Worm (Caenorhabditis elegans) whole organism, young adult: ENCODE data around the gene B0334.20.

ENCODE experiments used
- C17E4.6 ChIP-seq: fragments of 200-800 bp; sonication (Bioruptor generic); IDR thresholded peaks from 2 replicates; pipeline ENCODE4 v1.3.6; 2022; ENCODE audit warnings: missing genetic modification reagents, missing genetic modification characterization, missing compliant biosample characterization
- F37B4.10 ChIP-seq: fragments of 200-800 bp; sonication (Bioruptor generic); IDR thresholded peaks from 2 replicates; pipeline ENCODE4 v1.3.6; 2022; ENCODE audit warnings: missing genetic modification characterization, missing compliant biosample characterization
- F49E8.2 ChIP-seq: sonication (generic microtip); optimal IDR thresholded peaks from 3 replicates; lab custom pipeline; 2017; ENCODE audit warnings: missing genetic modification characterization, mild to moderate bottlenecking, missing compliant biosample characterization, antibody characterized with exemption, moderate library complexity; ENCODE audit not compliant: insufficient read depth
- F57A8.1 ChIP-seq: fragments of 200-800 bp; sonication (Bioruptor generic); optimal IDR thresholded peaks from 2 replicates; lab custom pipeline; 2018; ENCODE audit warnings: mild to moderate bottlenecking, missing genetic modification characterization, moderate library complexity, missing compliant biosample characterization
- K11D2.4 ChIP-seq: fragments of 200-800 bp; sonication (Bioruptor generic); IDR thresholded peaks from 2 replicates; pipeline ENCODE4 v1.3.6; 2022; ENCODE audit warnings: missing genetic modification reagents, missing genetic modification characterization, missing compliant biosample characterization
- T07F8.4 ChIP-seq: sonication (generic microtip); optimal IDR thresholded peaks from 2 replicates; lab custom pipeline; 2016; ENCODE audit warnings: mild to moderate bottlenecking, missing genetic modification characterization, moderate library complexity, missing compliant biosample characterization
- Y56A3A.18 ChIP-seq: fragments of 200-800 bp; sonication (Bioruptor generic); IDR thresholded peaks from 2 replicates; pipeline ENCODE4 v1.3.6; 2022; ENCODE audit warnings: missing genetic modification reagents, missing genetic modification characterization, missing compliant biosample characterization
- Y95B8A.8 ChIP-seq: fragments of 200-800 bp; sonication (Bioruptor generic); IDR thresholded peaks from 2 replicates; pipeline ENCODE4 v1.3.6; 2022; ENCODE audit warnings: missing genetic modification reagents, missing genetic modification characterization, missing compliant biosample characterization
- ZK185.1 ChIP-seq: sonication (generic microtip); optimal IDR thresholded peaks from 2 replicates; lab custom pipeline; 2016; ENCODE audit warnings: mild to moderate bottlenecking, missing genetic modification characterization, missing compliant biosample characterization; ENCODE audit not compliant: poor library complexity, severe bottlenecking
- ama-1 ChIP-seq, 3 experiments: fragments of 150-350 bp in 1 of 3; sonication (generic microtip) in 2 of 3; optimal IDR thresholded peaks; 2 replicates each; lab custom pipeline; 2014 to 2018; ENCODE audit warnings: missing biosample characterization in 2 of 3, missing genetic modification characterization in 2 of 3, missing genetic modification reagents in 2 of 3
- aptf-3 ChIP-seq: fragments of 200-800 bp; sonication (Bioruptor generic); IDR thresholded peaks from 2 replicates; pipeline ENCODE4 v1.3.6; 2022; ENCODE audit warnings: missing genetic modification characterization, missing compliant biosample characterization
- atf-7 ChIP-seq: sonication (generic microtip); optimal IDR thresholded peaks from 2 replicates; lab custom pipeline; 2017; ENCODE audit warnings: mild to moderate bottlenecking, missing genetic modification characterization, missing compliant biosample characterization
- attf-3 ChIP-seq: fragments of 200-800 bp; sonication (Bioruptor generic); conservative IDR thresholded peaks from 2 replicates; pipeline ENCODE4 v1.3.6; 2022; ENCODE audit warnings: missing genetic modification reagents, missing genetic modification characterization, missing compliant biosample characterization
- attf-6 ChIP-seq: fragments of 200-800 bp; sonication (Bioruptor generic); IDR thresholded peaks from 2 replicates; pipeline ENCODE4 v1.3.6; 2022; ENCODE audit warnings: missing genetic modification reagents, missing genetic modification characterization, missing compliant biosample characterization
- bed-2 ChIP-seq: fragments of 200-800 bp; sonication (Bioruptor generic); IDR thresholded peaks from 2 replicates; pipeline ENCODE4 v1.3.6; 2022; ENCODE audit warnings: missing genetic modification reagents, missing genetic modification characterization, missing compliant biosample characterization
- cebp-2 ChIP-seq: fragments of 200-800 bp; sonication (Bioruptor generic); IDR thresholded peaks from 2 replicates; pipeline ENCODE4 v1.3.6; 2022; ENCODE audit warnings: missing genetic modification characterization, missing compliant biosample characterization
- ceh-79 ChIP-seq: sonication (generic microtip); optimal IDR thresholded peaks from 2 replicates; lab custom pipeline; 2017; ENCODE audit warnings: mild to moderate bottlenecking, missing genetic modification characterization, missing compliant biosample characterization
- dpff-1 ChIP-seq: sonication (generic microtip); optimal IDR thresholded peaks from 2 replicates; lab custom pipeline; 2017; ENCODE audit warnings: mild to moderate bottlenecking, missing genetic modification characterization, missing compliant biosample characterization
- efl-1 ChIP-seq: fragments of 150-350 bp; optimal IDR thresholded peaks from 2 replicates; lab custom pipeline; 2014; ENCODE audit warnings: missing biosample characterization, missing genetic modification reagents, missing genetic modification characterization
- egl-44 ChIP-seq: fragments of 200-800 bp; sonication (Bioruptor generic); IDR thresholded peaks from 2 replicates; pipeline ENCODE4 v1.3.6; 2022; ENCODE audit warnings: missing genetic modification reagents, missing genetic modification characterization, missing compliant biosample characterization
- fkh-3 ChIP-seq: sonication (generic microtip); optimal IDR thresholded peaks from 2 replicates; lab custom pipeline; 2016; ENCODE audit warnings: mild to moderate bottlenecking, missing genetic modification characterization, missing compliant biosample characterization
- hlh-26 ChIP-seq: fragments of 200-800 bp; sonication (Bioruptor generic); conservative IDR thresholded peaks from 2 replicates; pipeline ENCODE4 v1.3.6; 2022; ENCODE audit warnings: missing genetic modification reagents, missing genetic modification characterization, missing compliant biosample characterization
- hmg-1.2 ChIP-seq: fragments of 200-800 bp; sonication (Bioruptor generic); IDR thresholded peaks from 2 replicates; pipeline ENCODE4 v1.3.6; 2022; ENCODE audit warnings: missing genetic modification reagents, missing genetic modification characterization, missing compliant biosample characterization
- hmg-20 ChIP-seq: fragments of 200-800 bp; sonication (Bioruptor generic); IDR thresholded peaks from 2 replicates; pipeline ENCODE4 v1.3.6; 2022; ENCODE audit warnings: missing genetic modification reagents, missing genetic modification characterization, missing compliant biosample characterization
- hrde-1 ChIP-seq: sonication (generic microtip); optimal IDR thresholded peaks from 2 replicates; lab custom pipeline; 2016; ENCODE audit warnings: missing genetic modification characterization, mild to moderate bottlenecking, missing compliant biosample characterization, moderate library complexity, missing genotype, missing genetic modification reagents, borderline replicate concordance
- let-607 ChIP-seq, 2 experiments: fragments of 200-800 bp in 1 of 2; sonication (Bioruptor generic) in 1 of 2; sonication (generic microtip) in 1 of 2; optimal IDR thresholded peaks; 2 replicates each; lab custom pipeline; 2016 to 2018; ENCODE audit warnings: mild to moderate bottlenecking in 2 of 2, missing compliant biosample characterization in 2 of 2, missing genetic modification characterization in 2 of 2, moderate library complexity in 2 of 2, missing genotype in 1 of 2
- lin-35 ChIP-seq, 3 experiments: fragments of 150-350 bp in 2 of 3; sonication (generic microtip) in 1 of 3; optimal IDR thresholded peaks; 2 replicates each; lab custom pipeline; 2014 to 2018; ENCODE audit warnings: missing biosample characterization in 3 of 3, missing genetic modification characterization in 3 of 3, missing genetic modification reagents in 3 of 3
- lin-54 ChIP-seq: fragments of 200-800 bp; sonication (Bioruptor generic); optimal IDR thresholded peaks from 2 replicates; lab custom pipeline; 2018; ENCODE audit warnings: mild to moderate bottlenecking, missing genetic modification characterization, missing compliant biosample characterization
- madf-8 ChIP-seq: fragments of 200-800 bp; sonication (Bioruptor generic); conservative IDR thresholded peaks from 2 replicates; pipeline ENCODE4 v1.3.6; 2022; ENCODE audit warnings: missing genetic modification reagents, missing genetic modification characterization, missing compliant biosample characterization
- mel-28 ChIP-seq: sonication (generic microtip); optimal IDR thresholded peaks from 2 replicates; lab custom pipeline; 2016; ENCODE audit warnings: borderline replicate concordance, mild to moderate bottlenecking, missing genetic modification characterization, missing compliant biosample characterization
- mxl-1 ChIP-seq: sonication (generic microtip); optimal IDR thresholded peaks from 2 replicates; lab custom pipeline; 2016; ENCODE audit warnings: missing genetic modification characterization, missing compliant biosample characterization
- nhr-120 ChIP-seq: fragments of 200-800 bp; sonication (Bioruptor generic); IDR thresholded peaks from 2 replicates; pipeline ENCODE4 v1.3.6; 2022; ENCODE audit warnings: missing genetic modification characterization, missing compliant biosample characterization
- nhr-90 ChIP-seq: sonication (generic microtip); optimal IDR thresholded peaks from 2 replicates; lab custom pipeline; 2016; ENCODE audit warnings: missing genotype, mild to moderate bottlenecking, missing genetic modification characterization, missing compliant biosample characterization
- pbrm-1 ChIP-seq: fragments of 200-800 bp; sonication (Bioruptor generic); IDR thresholded peaks from 2 replicates; pipeline ENCODE4 v1.3.6; 2022; ENCODE audit warnings: missing genetic modification reagents, missing genetic modification characterization, missing compliant biosample characterization
- repo-1 ChIP-seq: sonication (generic microtip); optimal IDR thresholded peaks from 2 replicates; lab custom pipeline; 2017; ENCODE audit warnings: mild to moderate bottlenecking, missing genetic modification characterization, missing compliant biosample characterization
- rpc-1 ChIP-seq, 2 experiments: fragments of 150-350 bp in 1 of 2; sonication (generic microtip) in 1 of 2; optimal IDR thresholded peaks; 2 replicates each; lab custom pipeline; 2014 to 2018; ENCODE audit warnings: missing biosample characterization in 1 of 2, missing genetic modification characterization in 1 of 2, missing genetic modification reagents in 1 of 2, missing genotype in 1 of 2
- snpc-3.4 ChIP-seq: sonication (generic microtip); optimal IDR thresholded peaks from 2 replicates; lab custom pipeline; 2017; ENCODE audit warnings: missing genetic modification characterization, mild to moderate bottlenecking, missing compliant biosample characterization, antibody characterized with exemption, moderate library complexity, missing genotype, missing genetic modification reagents
- snpc-4 ChIP-seq, 5 experiments: fragments of 150-350 bp in 1 of 5; sonication (generic microtip) in 4 of 5; optimal IDR thresholded peaks; 2 replicates each; lab custom pipeline; 2014 to 2018; ENCODE audit warnings: missing genetic modification characterization in 5 of 5, missing biosample characterization in 3 of 5, antibody characterized with exemption in 2 of 5, mild to moderate bottlenecking in 2 of 5, missing compliant biosample characterization in 2 of 5, missing genotype in 2 of 5, moderate library complexity in 2 of 5, missing genetic modification reagents in 1 of 5
- sptf-2 ChIP-seq: fragments of 200-800 bp; sonication (Bioruptor generic); optimal IDR thresholded peaks from 2 replicates; lab custom pipeline; 2018; ENCODE audit warnings: mild to moderate bottlenecking, missing genetic modification characterization, missing compliant biosample characterization
- tbp1 ChIP-seq: fragments of 200-800 bp; sonication (Bioruptor generic); optimal IDR thresholded peaks from 2 replicates; lab custom pipeline; 2018; ENCODE audit warnings: mild to moderate bottlenecking, missing genetic modification characterization, missing compliant biosample characterization
- xnd-1 ChIP-seq: sonication (generic microtip); optimal IDR thresholded peaks from 2 replicates; lab custom pipeline; 2016; ENCODE audit warnings: missing genotype, missing genetic modification reagents, missing genetic modification characterization, missing compliant biosample characterization
- ztf-26 ChIP-seq: sonication (generic microtip); optimal IDR thresholded peaks from 2 replicates; lab custom pipeline; 2017; ENCODE audit warnings: missing genetic modification characterization, missing compliant biosample characterization
- ztf-6 ChIP-seq: fragments of 200-800 bp; sonication (Bioruptor generic); IDR thresholded peaks from 2 replicates; pipeline ENCODE4 v1.3.6; 2022; ENCODE audit warnings: missing genetic modification reagents, missing genetic modification characterization, missing compliant biosample characterization

Gene B0334.20

ce11 chrII:11479076-11479475 lies 21.2 kb downstream of the B0334.20 start, which contains the start of gene W02B12.12:
Gene W02B12.12 (minus strand): TSS chrII:11479176.
- TF ChIP-seq F49E8.2 (tag; lab: Kevin White, UChicago), result no peak
- TF ChIP-seq F37B4.10 (GFP tag; lab: Robert Waterston, UW), result no peak
- no peak for TF ChIP-seq egl-44
- TF ChIP-seq nhr-120 (GFP tag; lab: Robert Waterston, UW), result no peak
- no peak for TF ChIP-seq C17E4.6 (GFP tag; lab: Robert Waterston, UW)

- no peak for TF ChIP-seq ceh-79
- TF ChIP-seq dpff-1 (tag; lab: Kevin White, UChicago), result no peak
- TF ChIP-seq rpc-1 (optimal IDR thresholded peaks at IDR 0.05; lab: Kevin White, UChicago), result no peak
- no peak for TF ChIP-seq rpc-1 (tag; optimal IDR thresholded peaks at IDR 0.05; lab: Kevin White, UChicago)
- TF ChIP-seq T07F8.4 (tag; lab: Kevin White, UChicago), result no peak
- TF ChIP-seq hlh-26 (GFP tag; lab: Robert Waterston, UW), result no peak
- no peak for TF ChIP-seq attf-6 (GFP tag; lab: Robert Waterston, UW)
- no peak for TF ChIP-seq lin-54
- no peak for TF ChIP-seq pbrm-1 (GFP tag; lab: Robert Waterston, UW)
- TF ChIP-seq ztf-6 (GFP tag; lab: Robert Waterston, UW), result no peak
- no peak for TF ChIP-seq egl-44
- no peak for TF ChIP-seq sptf-2 (GFP tag; lab: Kevin White, UChicago)
- no peak for TF ChIP-seq fkh-3 (tag; lab: Kevin White, UChicago)
- no peak for TF ChIP-seq nhr-90
- TF ChIP-seq Y95B8A.8 (GFP tag; lab: Robert Waterston, UW), result no peak
- TF ChIP-seq Y56A3A.18 (GFP tag; lab: Robert Waterston, UW), result no peak
- TF ChIP-seq bed-2 (GFP tag; lab: Robert Waterston, UW), result no peak
- no peak for TF ChIP-seq aptf-3 (GFP tag; lab: Robert Waterston, UW)
- TF ChIP-seq hrde-1 (tag; lab: Kevin White, UChicago), result no peak
- TF ChIP-seq lin-35 (GFP tag; optimal IDR thresholded peaks at IDR 0.05; lab: Kevin White, UChicago), result no peak
- no peak for TF ChIP-seq let-607 (tag; optimal IDR thresholded peaks at IDR 0.05; lab: Kevin White, UChicago)
Measured at ce11 chrII:11476410-11476809, 23.8 kb downstream of the B0334.20 start, which contains the start of gene W02B12.16. Gene W02B12.16 (minus strand): TSS chrII:11476510.

ce11 chrII:11473525-11474181 lies 26.6 kb downstream of the B0334.20 start, which contains the start of the genes metl-1 and W02B12.11:
Gene metl-1 (minus strand): TSS chrII:11473575.
Gene W02B12.11 (plus strand): TSS chrII:11473861.
- TF ChIP-seq ZK185.1 (peak; percentile 69), attf-3 (GFP tag; lab: Robert Waterston, UW) (peak; percentile 69), K11D2.4 (peak; percentile 83), cebp-2 (GFP tag; lab: Robert Waterston, UW) (no peak), hmg-20 (GFP tag; lab: Robert Waterston, UW) (peak; percentile 80), atf-7 (tag; lab: Kevin White, UChicago) (peak; percentile 53), ama-1 (optimal IDR thresholded peaks at IDR 0.05; lab: Kevin White, UChicago) (no peak), ama-1 (GFP tag; optimal IDR thresholded peaks at IDR 0.05; lab: Kevin White, UChicago) (no peak), hmg-1.2 (GFP tag; lab: Robert Waterston, UW) (peak; percentile 92), F49E8.2 (tag; lab: Kevin White, UChicago) (peak; percentile 12), xnd-1 (peak; percentile 61), Y95B8A.8 (GFP tag; lab: Robert Waterston, UW) (no peak), mxl-1 (no peak), hrde-1 (tag; lab: Kevin White, UChicago) (no peak), F57A8.1 (GFP tag; lab: Kevin White, UChicago) (no peak), mel-28 (tag; lab: Kevin White, UChicago) (no peak), efl-1 (GFP tag; lab: Kevin White, UChicago) (no peak), tbp1 (GFP tag; lab: Kevin White, UChicago) (peak; percentile 68), repo-1 (peak; percentile 70), ztf-26 (tag; lab: Kevin White, UChicago) (peak; percentile 44), snpc-3.4 (tag; lab: Kevin White, UChicago) (peak; percentile 41), snpc-4 (GFP tag; optimal IDR thresholded peaks at IDR 0.05; lab: Kevin White, UChicago) (peak; percentile 16), snpc-4 (tag; optimal IDR thresholded peaks at IDR 0.05; lab: Kevin White, UChicago) (peak; percentile 61 to 77 (median 70)), madf-8 (GFP tag; lab: Robert Waterston, UW) (peak; percentile 67)
